Worm (Caenorhabditis elegans) whole organism, L3 larva: Measurements from ENCODE around the gene Y49F6B.12.

Experiments used
- R02D3.7 ChIP-seq: fragments of 150-350 bp; optimal IDR thresholded peaks from 2 replicates; lab custom pipeline; 2014; ENCODE audit warnings: missing biosample characterization, missing genetic modification characterization
- ceh-16 ChIP-seq: sonication (generic microtip); optimal IDR thresholded peaks from 2 replicates; lab custom pipeline; 2017; ENCODE audit warnings: missing biosample characterization, missing genetic modification characterization
- ceh-28 ChIP-seq: fragments of 150-350 bp; optimal IDR thresholded peaks from 2 replicates; lab custom pipeline; 2014; ENCODE audit warnings: missing biosample characterization, missing genetic modification reagents, missing genetic modification characterization
- ceh-82 ChIP-seq: fragments of 150-350 bp; optimal IDR thresholded peaks from 2 replicates; lab custom pipeline; 2014; ENCODE audit warnings: missing biosample characterization, missing genetic modification characterization
- daf-12 ChIP-seq: fragments of 150-350 bp; optimal IDR thresholded peaks from 2 replicates; lab custom pipeline; 2014; ENCODE audit warnings: missing biosample characterization, missing genetic modification reagents, missing genetic modification characterization
- egl-5 ChIP-seq: fragments of 150-350 bp; optimal IDR thresholded peaks from 2 replicates; lab custom pipeline; 2017; ENCODE audit warnings: missing biosample characterization, missing genetic modification reagents, missing genetic modification characterization, inconsistent platforms
- elt-2 ChIP-seq: sonication (generic microtip); optimal IDR thresholded peaks from 2 replicates; lab custom pipeline; 2016; ENCODE audit warnings: missing genetic modification reagents, mild to moderate bottlenecking, missing genetic modification characterization, missing compliant biosample characterization
- eor-1 ChIP-seq, 2 experiments: fragments of 150-350 bp; optimal IDR thresholded peaks; 2 replicates each; lab custom pipeline; 2014 to 2018; ENCODE audit warnings: missing biosample characterization in 2 of 2, missing genetic modification characterization in 2 of 2
- fkh-10 ChIP-seq: sonication (generic microtip); optimal IDR thresholded peaks from 2 replicates; lab custom pipeline; 2017; ENCODE audit warnings: missing biosample characterization, missing genetic modification reagents, missing genetic modification characterization
- fkh-2 ChIP-seq: fragments of 150-350 bp; optimal IDR thresholded peaks from 2 replicates; lab custom pipeline; 2014; ENCODE audit warnings: missing biosample characterization, missing genetic modification reagents, missing genetic modification characterization
- fos-1 ChIP-seq: fragments of 150-350 bp; optimal IDR thresholded peaks from 2 replicates; lab custom pipeline; 2014; ENCODE audit warnings: missing biosample characterization, missing genetic modification characterization
- hmg-11 ChIP-seq: sonication (generic microtip); optimal IDR thresholded peaks from 2 replicates; lab custom pipeline; 2016; ENCODE audit warnings: missing genetic modification characterization, missing compliant biosample characterization
- lin-15B ChIP-seq: fragments of 150-350 bp; optimal IDR thresholded peaks from 2 replicates; lab custom pipeline; 2014; ENCODE audit warnings: missing biosample characterization, missing genetic modification characterization
- lin-39 ChIP-seq: fragments of 150-350 bp; optimal IDR thresholded peaks from 2 replicates; lab custom pipeline; 2018; ENCODE audit warnings: missing biosample characterization, missing genetic modification reagents, missing genetic modification characterization
- lsy-12 ChIP-seq: sonication (generic microtip); optimal IDR thresholded peaks from 2 replicates; lab custom pipeline; 2016; ENCODE audit warnings: mild to moderate bottlenecking, missing genetic modification characterization, missing compliant biosample characterization
- mdl-1 ChIP-seq: fragments of 150-350 bp; optimal IDR thresholded peaks from 2 replicates; lab custom pipeline; 2014; ENCODE audit warnings: missing biosample characterization, missing genetic modification characterization
- mml-1 ChIP-seq: fragments of 150-350 bp; sonication (generic microtip); optimal IDR thresholded peaks from 3 replicates; lab custom pipeline; 2014; ENCODE audit warnings: missing biosample characterization, missing genetic modification characterization
- nfya-1 ChIP-seq: sonication (generic microtip); optimal IDR thresholded peaks from 2 replicates; lab custom pipeline; 2017; ENCODE audit warnings: missing genetic modification characterization, mild to moderate bottlenecking, missing compliant biosample characterization, antibody characterized with exemption, moderate library complexity; ENCODE audit not compliant: insufficient read depth
- nhr-12 ChIP-seq: fragments of 150-350 bp; optimal IDR thresholded peaks from 2 replicates; lab custom pipeline; 2014; ENCODE audit warnings: missing biosample characterization, missing genetic modification characterization
- nhr-23 ChIP-seq: fragments of 150-350 bp; optimal IDR thresholded peaks from 2 replicates; lab custom pipeline; 2014; ENCODE audit warnings: missing biosample characterization, missing genetic modification reagents, missing genetic modification characterization
- nhr-237 ChIP-seq: fragments of 150-350 bp; optimal IDR thresholded peaks from 2 replicates; lab custom pipeline; 2014; ENCODE audit warnings: missing biosample characterization, missing genetic modification characterization
- nhr-25 ChIP-seq: sonication (generic microtip); optimal IDR thresholded peaks from 2 replicates; lab custom pipeline; 2017; ENCODE audit warnings: missing biosample characterization, missing genetic modification characterization
- nhr-28 ChIP-seq: fragments of 150-350 bp; optimal IDR thresholded peaks from 2 replicates; lab custom pipeline; 2014; ENCODE audit warnings: missing biosample characterization, missing genetic modification characterization
- nhr-43 ChIP-seq: sonication (generic microtip); optimal IDR thresholded peaks from 2 replicates; lab custom pipeline; 2016; ENCODE audit warnings: mild to moderate bottlenecking, missing genetic modification characterization, missing compliant biosample characterization; ENCODE audit not compliant: poor library complexity, severe bottlenecking
- nhr-67 ChIP-seq: fragments of 150-350 bp; optimal IDR thresholded peaks from 2 replicates; lab custom pipeline; 2014; ENCODE audit warnings: missing biosample characterization, missing genetic modification characterization
- nhr-76 ChIP-seq: fragments of 150-350 bp; sonication (generic microtip); optimal IDR thresholded peaks from 5 replicates; lab custom pipeline; 2014; ENCODE audit warnings: missing biosample characterization, missing genetic modification characterization
- pha-4 ChIP-seq: fragments of 150-350 bp; optimal IDR thresholded peaks from 2 replicates; lab custom pipeline; 2014; ENCODE audit warnings: missing biosample characterization, missing genetic modification reagents, missing genetic modification characterization
- pqm-1 ChIP-seq: fragments of 150-350 bp; optimal IDR thresholded peaks from 2 replicates; lab custom pipeline; 2017; ENCODE audit warnings: missing biosample characterization, missing genetic modification characterization, inconsistent platforms
- sea-2 ChIP-seq: fragments of 150-350 bp; sonication (generic microtip); optimal IDR thresholded peaks from 4 replicates; lab custom pipeline; 2014; ENCODE audit warnings: missing biosample characterization, missing genetic modification reagents, missing genetic modification characterization
- skn-1 ChIP-seq: fragments of 150-350 bp; optimal IDR thresholded peaks from 2 replicates; lab custom pipeline; 2014; ENCODE audit warnings: missing biosample characterization, missing genetic modification characterization
- snpc-4 ChIP-seq: fragments of 150-350 bp; optimal IDR thresholded peaks from 2 replicates; lab custom pipeline; 2014; ENCODE audit warnings: missing biosample characterization, missing genetic modification characterization
- tbx-2 ChIP-seq: sonication (generic microtip); optimal IDR thresholded peaks from 2 replicates; lab custom pipeline; 2016; ENCODE audit warnings: mild to moderate bottlenecking, missing genetic modification characterization, missing compliant biosample characterization
- unc-39 ChIP-seq: sonication (generic microtip); optimal IDR thresholded peaks from 4 replicates; lab custom pipeline; 2017; ENCODE audit warnings: missing biosample characterization, missing genetic modification characterization
- ztf-4 ChIP-seq: fragments of 150-350 bp; optimal IDR thresholded peaks from 2 replicates; lab custom pipeline; 2014; ENCODE audit warnings: missing biosample characterization, missing genetic modification characterization

Y49F6B.12 gene

ce11 chrII:3502520-3503323, 30.5 kb upstream of the Y49F6B.12 start, which contains the start of the genes col-71 and Y49F6B.2:
col-71 (minus strand) TSS chrII:3502570.
Y49F6B.2 (plus strand) TSS chrII:3502968.
- TF ChIP-seq nhr-23 (tag; lab: Kevin White, UChicago) (peak; percentile 61), pqm-1 (tag; lab: Kevin White, UChicago) (no peak), pha-4 (peak; percentile 75), fkh-10 (peak; percentile 59), elt-2 (peak; percentile 28), skn-1 (peak; percentile 30), egl-5 (tag; lab: Kevin White, UChicago) (peak; percentile 63), lin-15B (tag; lab: Kevin White, UChicago) (peak; percentile 94), R02D3.7 (tag; lab: Kevin White, UChicago) (peak; percentile 29), hmg-11 (tag; lab: Kevin White, UChicago) (peak; percentile 50), nhr-76 (tag; lab: Kevin White, UChicago) (no peak), lin-39 (peak; percentile 68), fkh-2 (tag; lab: Kevin White, UChicago) (no peak), ceh-16 (no peak), sea-2 (GFP tag; lab: Kevin White, UChicago) (no peak), unc-39 (tag; lab: Kevin White, UChicago) (no peak), snpc-4 (tag; lab: Kevin White, UChicago) (peak; percentile 73), tbx-2 (tag; lab: Kevin White, UChicago) (peak; percentile 21), mml-1 (tag; lab: Kevin White, UChicago) (no peak), eor-1 (tag; optimal IDR thresholded peaks at IDR 0.05; lab: Kevin White, UChicago) (no peak), nhr-237 (no peak), ztf-4 (tag; lab: Kevin White, UChicago) (no peak), nfya-1 (tag; lab: Kevin White, UChicago) (peak; percentile 67), ceh-28 (tag; lab: Kevin White, UChicago) (peak; percentile 47), nhr-28 (tag; lab: Kevin White, UChicago) (no peak)

ce11 chrII:3502011-3502410, 29.8 kb upstream of the Y49F6B.12 start:
- no peak for TF ChIP-seq nhr-43 (tag; lab: Kevin White, UChicago)
- no peak for TF ChIP-seq nhr-25 (tag; lab: Kevin White, UChicago)

- TF ChIP-seq nhr-67 = no peak
- no peak for TF ChIP-seq ceh-82 (tag; lab: Kevin White, UChicago)
- TF ChIP-seq eor-1 (tag; optimal IDR thresholded peaks at IDR 0.05; lab: Kevin White, UChicago) = no peak
- no peak for TF ChIP-seq fkh-10
- TF ChIP-seq lsy-12 (tag; lab: Kevin White, UChicago) = no peak
- TF ChIP-seq lin-39 = no peak
- TF ChIP-seq nhr-43 (tag; lab: Kevin White, UChicago) = no peak
- TF ChIP-seq skn-1 = no peak
- TF ChIP-seq fos-1 (tag; lab: Kevin White, UChicago) = no peak
- no peak for TF ChIP-seq R02D3.7 (tag; lab: Kevin White, UChicago)
- no peak for TF ChIP-seq mdl-1 (tag; lab: Kevin White, UChicago)
- TF ChIP-seq daf-12 = no peak
- no peak for TF ChIP-seq nhr-23 (tag; lab: Kevin White, UChicago)
- no peak for TF ChIP-seq tbx-2 (tag; lab: Kevin White, UChicago)
- no peak for TF ChIP-seq nhr-76 (tag; lab: Kevin White, UChicago)
Measured at ce11 chrII:3500373-3500772, 28.2 kb upstream of the Y49F6B.12 start.

ce11 chrII:3499386-3499785, 27.2 kb upstream of the Y49F6B.12 start, which contains the start of gene Y49F6B.9:
Y49F6B.9 (minus strand) TSS chrII:3499387.
- TF ChIP-seq nhr-43 (tag; lab: Kevin White, UChicago) (no peak), lin-39 (no peak), snpc-4 (tag; lab: Kevin White, UChicago) (no peak), nhr-12 (tag; lab: Kevin White, UChicago) (no peak), eor-1 (tag; optimal IDR thresholded peaks at IDR 0.05; lab: Kevin White, UChicago) (no peak), mml-1 (tag; lab: Kevin White, UChicago) (no peak), lsy-12 (tag; lab: Kevin White, UChicago) (no peak), nhr-25 (tag; lab: Kevin White, UChicago) (no peak)
